Fruit fly (Drosophila melanogaster) whole organism, embryonic: ENCODE measurements around the gene CG31099.

Source experiments
- Awh ChIP-seq: fragments of 200-800 bp; sonication (Bioruptor generic); IDR thresholded peaks from 2 replicates; pipeline ENCODE4, ENCODE4 v1.3.6; 2022; ENCODE audit warnings: missing biosample characterization, missing genetic modification characterization
- CG10147 ChIP-seq: fragments of 200-800 bp; sonication (Bioruptor generic); optimal IDR thresholded peaks from 2 replicates; lab custom pipeline; 2019; ENCODE audit warnings: missing biosample characterization, mild to moderate bottlenecking, missing genetic modification characterization, moderate library complexity
- CG10959 ChIP-seq: fragments of 200-800 bp; sonication (Bioruptor generic); IDR thresholded peaks from 2 replicates; pipeline ENCODE4 v1.3.6; 2022; ENCODE audit warnings: missing biosample characterization, missing genetic modification characterization
- CG11085 ChIP-seq: fragments of 200-800 bp; sonication (Bioruptor generic); IDR thresholded peaks from 2 replicates; pipeline ENCODE4 v1.3.6; 2022; ENCODE audit warnings: missing biosample characterization, missing genetic modification characterization
- CG11504 ChIP-seq: fragments of 200-800 bp; sonication (Bioruptor generic); optimal IDR thresholded peaks from 3 replicates; lab custom pipeline; 2019; ENCODE audit warnings: missing biosample characterization, mild to moderate bottlenecking, missing genetic modification characterization, moderate library complexity
- CG13287 ChIP-seq: fragments of 200-800 bp; sonication (Bioruptor generic); IDR thresholded peaks from 2 replicates; pipeline ENCODE4 v1.3.6; 2022; ENCODE audit warnings: missing biosample characterization, missing genetic modification characterization; ENCODE audit not compliant: partially characterized antibody
- CG15073 ChIP-seq: fragments of 200-800 bp; sonication (Bioruptor generic); optimal IDR thresholded peaks from 2 replicates; lab custom pipeline; 2016; ENCODE audit warnings: missing biosample characterization, missing genetic modification characterization
- CG1792 ChIP-seq: fragments of 200-800 bp; sonication (Bioruptor generic); optimal IDR thresholded peaks from 2 replicates; lab custom pipeline; 2016; ENCODE audit warnings: missing biosample characterization, missing genetic modification characterization
- CG2116 ChIP-seq: fragments of 200-800 bp; sonication (Bioruptor generic); optimal IDR thresholded peaks from 3 replicates; lab custom pipeline; 2018; ENCODE audit warnings: missing biosample characterization, mild to moderate bottlenecking, missing genetic modification characterization
- CG30020 ChIP-seq: fragments of 200-800 bp; optimal IDR thresholded peaks from 2 replicates; lab custom pipeline; 2019; ENCODE audit warnings: missing biosample characterization, mild to moderate bottlenecking, missing genetic modification characterization, moderate library complexity
- CG33557 ChIP-seq: fragments of 200-800 bp; sonication (Bioruptor generic); optimal IDR thresholded peaks from 2 replicates; lab custom pipeline; 2019; ENCODE audit warnings: missing biosample characterization, mild to moderate bottlenecking, missing genetic modification characterization, moderate library complexity
- CG34422 ChIP-seq: fragments of 200-800 bp; sonication (Bioruptor generic); IDR thresholded peaks from 3 replicates; pipeline ENCODE4 v1.3.6; 2022; ENCODE audit warnings: missing biosample characterization, missing genetic modification characterization
- CG4282 ChIP-seq: fragments of 200-800 bp; sonication (Bioruptor generic); optimal IDR thresholded peaks from 2 replicates; lab custom pipeline; 2016; ENCODE audit warnings: missing biosample characterization, missing genetic modification characterization
- CG4360 ChIP-seq: fragments of 200-800 bp; sonication (Bioruptor generic); IDR thresholded peaks from 2 replicates; pipeline ENCODE4 v1.3.6; 2022; ENCODE audit warnings: missing biosample characterization, missing genetic modification characterization
- CG4617 ChIP-seq: fragments of 200-800 bp; sonication (Bioruptor generic); optimal IDR thresholded peaks from 3 replicates; lab custom pipeline; 2016; ENCODE audit warnings: missing biosample characterization, missing genetic modification characterization, borderline replicate concordance
- CG6813 ChIP-seq: fragments of 200-800 bp; sonication (Bioruptor generic); optimal IDR thresholded peaks from 2 replicates; lab custom pipeline; 2017; ENCODE audit warnings: missing biosample characterization, missing genetic modification characterization, mild to moderate bottlenecking, moderate library complexity, missing genetic modification reagents
- CG8478 ChIP-seq: fragments of >200 bp; optimal IDR thresholded peaks from 2 replicates; lab custom pipeline; 2018
- CG9817 ChIP-seq: fragments of 200-800 bp; sonication (Bioruptor generic); optimal IDR thresholded peaks from 2 replicates; lab custom pipeline; 2018; ENCODE audit warnings: missing biosample characterization, mild to moderate bottlenecking, missing genetic modification characterization, moderate library complexity
- CG9876 ChIP-seq: fragments of 200-800 bp; sonication (Bioruptor generic); optimal IDR thresholded peaks from 2 replicates; lab custom pipeline; 2016; ENCODE audit warnings: missing biosample characterization, missing genetic modification characterization
- CHES-1-like ChIP-seq: fragments of 200-800 bp; sonication (Bioruptor generic); optimal IDR thresholded peaks from 2 replicates; lab custom pipeline; 2016; ENCODE audit warnings: missing biosample characterization, missing genetic modification characterization
- D19A ChIP-seq: fragments of 200-800 bp; optimal IDR thresholded peaks from 3 replicates; lab custom pipeline; 2019; ENCODE audit warnings: missing biosample characterization, mild to moderate bottlenecking, missing genetic modification characterization, moderate library complexity
- Dad ChIP-seq: fragments of 200-800 bp; sonication (Bioruptor generic); optimal IDR thresholded peaks from 3 replicates; lab custom pipeline; 2016; ENCODE audit warnings: missing biosample characterization, missing genetic modification characterization
- Deaf1 ChIP-seq: fragments of 200-800 bp; optimal IDR thresholded peaks from 3 replicates; lab custom pipeline; 2019; ENCODE audit warnings: missing biosample characterization, mild to moderate bottlenecking, missing genetic modification characterization, moderate library complexity
- Dip2 ChIP-seq: fragments of 200-800 bp; sonication (Bioruptor generic); IDR thresholded peaks from 2 replicates; pipeline ENCODE4 v1.3.6; 2022; ENCODE audit warnings: missing biosample characterization, missing genetic modification characterization
- Dll ChIP-seq: fragments of 200-800 bp; sonication (Bioruptor generic); IDR thresholded peaks from 4 replicates; pipeline ENCODE4 v1.3.6; 2022; ENCODE audit warnings: missing biosample characterization, missing genetic modification characterization; ENCODE audit not compliant: partially characterized antibody
- Fer2 ChIP-seq: fragments of 200-800 bp; sonication (Bioruptor generic); optimal IDR thresholded peaks from 2 replicates; lab custom pipeline; 2018; ENCODE audit warnings: missing biosample characterization, mild to moderate bottlenecking, missing genetic modification characterization, moderate library complexity
- GATAe ChIP-seq: fragments of 200-800 bp; sonication (Bioruptor generic); conservative IDR thresholded peaks from 2 replicates; pipeline ENCODE4 v1.3.6; 2022; ENCODE audit warnings: missing biosample characterization, missing genetic modification characterization
- Hr51 ChIP-seq, 2 experiments: fragments of 200-800 bp; sonication (Bioruptor generic); optimal IDR thresholded peaks; 2 replicates in 1 of 2; 3 replicates in 1 of 2; lab custom pipeline; 2016 to 2018; ENCODE audit warnings: missing biosample characterization in 2 of 2, missing genetic modification characterization in 2 of 2, mild to moderate bottlenecking in 1 of 2, moderate library complexity in 1 of 2
- MBD-R2 ChIP-seq: fragments of 200-800 bp; sonication (Bioruptor generic); IDR thresholded peaks from 2 replicates; pipeline ENCODE4 v1.3.6; 2022; ENCODE audit warnings: missing biosample characterization, missing genetic modification characterization
- Myb ChIP-seq: fragments of 200-800 bp; sonication (Bioruptor generic); optimal IDR thresholded peaks from 2 replicates; lab custom pipeline; 2016; ENCODE audit warnings: missing biosample characterization, missing genetic modification characterization
- NK7.1 ChIP-seq: fragments of 200-800 bp; sonication (Bioruptor generic); optimal IDR thresholded peaks from 3 replicates; lab custom pipeline; 2016; ENCODE audit warnings: missing biosample characterization, missing genetic modification characterization
- NfI ChIP-seq: fragments of 200-800 bp; sonication (Bioruptor generic); optimal IDR thresholded peaks from 3 replicates; lab custom pipeline; 2018; ENCODE audit warnings: missing biosample characterization, mild to moderate bottlenecking, missing genetic modification characterization, moderate library complexity
- Oli ChIP-seq: fragments of 200-800 bp; sonication (Bioruptor generic); optimal IDR thresholded peaks from 2 replicates; lab custom pipeline; 2018; ENCODE audit warnings: missing biosample characterization, mild to moderate bottlenecking, missing genetic modification characterization, moderate library complexity
- Opbp ChIP-seq: fragments of 200-800 bp; sonication (Bioruptor generic); IDR thresholded peaks from 3 replicates; pipeline ENCODE4 v1.3.6; 2022; ENCODE audit warnings: missing biosample characterization, missing genetic modification characterization; ENCODE audit not compliant: partially characterized antibody
- Poxn ChIP-seq: fragments of 200-800 bp; sonication (Bioruptor generic); IDR thresholded peaks from 2 replicates; pipeline ENCODE4 v1.3.6; 2022; ENCODE audit warnings: missing biosample characterization, missing genetic modification characterization
- Scr ChIP-seq: fragments of 200-800 bp; sonication (Bioruptor generic); IDR thresholded peaks from 2 replicates; pipeline ENCODE4 v1.3.6; 2022; ENCODE audit warnings: missing biosample characterization, missing genetic modification characterization; ENCODE audit not compliant: partially characterized antibody
- Six4 ChIP-seq: fragments of 200-800 bp; sonication (Bioruptor generic); optimal IDR thresholded peaks from 2 replicates; lab custom pipeline; 2016; ENCODE audit warnings: missing biosample characterization, missing genetic modification characterization
- Xrp1 ChIP-seq: fragments of 200-800 bp; sonication (Bioruptor generic); IDR thresholded peaks from 2 replicates; pipeline ENCODE4 v1.3.6; 2022; ENCODE audit warnings: missing biosample characterization, missing genetic modification characterization
- ase ChIP-seq: fragments of 200-800 bp; sonication (Bioruptor generic); IDR thresholded peaks from 3 replicates; pipeline ENCODE4 v1.3.6; 2022; ENCODE audit warnings: missing biosample characterization, missing genetic modification characterization
- bab2 ChIP-seq: fragments of 200-800 bp; sonication (Bioruptor generic); optimal IDR thresholded peaks from 2 replicates; lab custom pipeline; 2016; ENCODE audit warnings: missing biosample characterization, missing genetic modification characterization
- bcd ChIP-seq: fragments of 200-800 bp; sonication (Bioruptor generic); optimal IDR thresholded peaks from 2 replicates; lab custom pipeline; 2017; ENCODE audit warnings: missing biosample characterization, mild to moderate bottlenecking, missing genetic modification characterization
- bowl ChIP-seq: fragments of 200-800 bp; sonication (Bioruptor generic); IDR thresholded peaks from 2 replicates; pipeline ENCODE4 v1.3.6; 2022; ENCODE audit warnings: missing biosample characterization, missing genetic modification characterization
- corto ChIP-seq: fragments of 200-800 bp; sonication (Bioruptor generic); optimal IDR thresholded peaks from 2 replicates; lab custom pipeline; 2016; ENCODE audit warnings: missing biosample characterization, mild to moderate bottlenecking, missing genetic modification characterization, moderate library complexity
- exex ChIP-seq: fragments of 200-800 bp; sonication (Bioruptor generic); optimal IDR thresholded peaks from 4 replicates; lab custom pipeline; 2018; ENCODE audit warnings: missing biosample characterization, mild to moderate bottlenecking, missing genetic modification characterization, moderate library complexity
- fd102C ChIP-seq: fragments of 200-800 bp; sonication (Bioruptor generic); optimal IDR thresholded peaks from 2 replicates; lab custom pipeline; 2018; ENCODE audit warnings: missing biosample characterization, mild to moderate bottlenecking, missing genetic modification characterization, moderate library complexity
- gsb-n ChIP-seq: fragments of 200-800 bp; sonication (Bioruptor generic); optimal IDR thresholded peaks from 3 replicates; lab custom pipeline; 2018; ENCODE audit warnings: missing biosample characterization, mild to moderate bottlenecking, missing genetic modification characterization
- her ChIP-seq: fragments of 200-800 bp; sonication (Bioruptor generic); optimal IDR thresholded peaks from 2 replicates; lab custom pipeline; 2016; ENCODE audit warnings: missing biosample characterization, missing genetic modification characterization
- insv ChIP-seq, 2 experiments: fragments of 200-800 bp; sonication (Bioruptor generic); optimal IDR thresholded peaks; 3 replicates each; lab custom pipeline; 2016 to 2018; ENCODE audit warnings: missing biosample characterization in 2 of 2, missing genetic modification characterization in 2 of 2
- jigr1 ChIP-seq: fragments of 200-800 bp; sonication (Bioruptor generic); IDR thresholded peaks from 3 replicates; pipeline ENCODE4 v1.3.6; 2022; ENCODE audit warnings: missing biosample characterization, missing genetic modification characterization
- jing ChIP-seq: fragments of 200-800 bp; sonication (Bioruptor generic); optimal IDR thresholded peaks from 2 replicates; lab custom pipeline; 2018; ENCODE audit warnings: missing biosample characterization, mild to moderate bottlenecking, missing genetic modification characterization
- yki ChIP-seq: fragments of >200 bp; optimal IDR thresholded peaks from 3 replicates; lab custom pipeline; 2018

CG31099 gene

DNA sequence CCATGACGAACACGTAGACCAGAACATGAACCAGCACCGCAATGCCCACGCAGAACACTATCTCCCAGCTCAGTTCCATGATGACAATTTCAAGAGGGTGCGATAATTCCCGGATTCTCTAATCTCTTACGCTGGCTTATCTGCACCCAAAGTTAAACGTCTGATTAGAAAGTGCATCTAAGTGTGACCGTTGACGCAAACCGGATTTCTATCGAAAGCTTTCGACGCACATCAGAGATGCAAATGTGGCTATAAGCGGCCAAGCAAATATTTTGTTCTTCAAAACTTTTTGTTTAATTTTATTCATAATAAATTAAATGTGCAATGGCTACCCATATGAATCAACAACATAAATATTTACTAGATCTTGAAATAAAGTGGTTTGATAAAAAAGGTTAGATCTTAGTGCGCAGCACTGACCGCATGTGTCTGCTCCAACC, 48.4 kb downstream of the CG31099 start, which contains the start of the genes Kdsr and CG11858 (continued):
- TF ChIP-seq CG15073 (GFP tag; lab: Kevin White, UChicago): no peak
- TF ChIP-seq CG6813 (GFP tag; lab: Kevin White, UChicago): no peak
- TF ChIP-seq CG4360: no peak
- no peak for TF ChIP-seq gsb-n (tag; lab: Kevin White, UChicago)
- peak; percentile 30 for TF ChIP-seq her
- TF ChIP-seq corto (GFP tag; lab: Kevin White, UChicago): no peak
- no peak for TF ChIP-seq D19A (tag; lab: Kevin White, UChicago)
- TF ChIP-seq CG13287 (GFP tag; lab: Robert Waterston, UW): peak; percentile 64; the same call in 1 of the 2 replicates
- TF ChIP-seq Fer2 (tag; lab: Kevin White, UChicago): peak; percentile 21
- TF ChIP-seq bcd (GFP tag; lab: Kevin White, UChicago): no peak
- TF ChIP-seq CG34422 (GFP tag; lab: Robert Waterston, UW): peak; percentile 70; the same call in 2 of the 3 replicates
- TF ChIP-seq CG33557: peak; percentile 26
- peak; percentile 40 for TF ChIP-seq NfI (GFP tag; lab: Kevin White, UChicago)
- peak; percentile 51 for TF ChIP-seq Myb (GFP tag; lab: Kevin White, UChicago)
- TF ChIP-seq NK7.1: no peak
- TF ChIP-seq ase (GFP tag; lab: Robert Waterston, UW): peak; percentile 45; the same call in 1 of the 3 replicates
- peak; percentile 86 for TF ChIP-seq MBD-R2 (GFP tag; lab: Robert Waterston, UW)
- no peak for TF ChIP-seq jing (GFP tag; lab: Kevin White, UChicago)
- peak; percentile 30 for TF ChIP-seq CG4617 (GFP tag; lab: Kevin White, UChicago)
- peak; percentile 40 for TF ChIP-seq CG1792
- no peak for TF ChIP-seq Awh (GFP tag; lab: Robert Waterston, UW)
- no peak for TF ChIP-seq Deaf1
- TF ChIP-seq Scr (GFP tag; lab: Robert Waterston, UW): peak; percentile 40
- TF ChIP-seq Dad (GFP tag; lab: Kevin White, UChicago): peak; percentile 60
- TF ChIP-seq yki: no peak
- no peak for TF ChIP-seq Six4 (GFP tag; lab: Kevin White, UChicago)
- TF ChIP-seq Opbp (GFP tag; lab: Robert Waterston, UW): no peak
- peak; percentile 46 for TF ChIP-seq CG30020 (tag; lab: Kevin White, UChicago)
- peak; percentile 41 for TF ChIP-seq CHES-1-like
- TF ChIP-seq CG8478 (lab: Kevin White, UChicago): no peak
- no peak for TF ChIP-seq CG9876 (GFP tag; lab: Kevin White, UChicago)
- TF ChIP-seq Dip2 (GFP tag; lab: Robert Waterston, UW): no peak
- peak; percentile 46 for TF ChIP-seq Oli (tag; lab: Kevin White, UChicago)
- TF ChIP-seq bab2 (GFP tag; lab: Kevin White, UChicago): peak; percentile 40
- TF ChIP-seq CG11504 (tag; lab: Kevin White, UChicago): no peak
- peak; percentile 63 for TF ChIP-seq CG10147
- peak; percentile 76 for TF ChIP-seq Xrp1
- no peak for TF ChIP-seq CG11085
- peak; percentile 45; the same call in 1 of the 4 replicates for TF ChIP-seq Dll (GFP tag; lab: Robert Waterston, UW)
- TF ChIP-seq fd102C: no peak
- no peak for TF ChIP-seq CG4282 (GFP tag; lab: Kevin White, UChicago)
- peak; percentile 65 for TF ChIP-seq CG9817 (tag; lab: Kevin White, UChicago)
- no peak for TF ChIP-seq jigr1 (GFP tag; lab: Robert Waterston, UW)
- no peak for TF ChIP-seq bowl (GFP tag; lab: Robert Waterston, UW)
- TF ChIP-seq Poxn: no peak
- peak; percentile 63 for TF ChIP-seq CG2116
- peak in 1 of 2 experiments; percentile 56 for TF ChIP-seq Hr51 (GFP tag; optimal IDR thresholded peaks at IDR 0.05; lab: Kevin White, UChicago)
- peak in 1 of 2 experiments; percentile 81 for TF ChIP-seq insv (GFP tag; optimal IDR thresholded peaks at IDR 0.05; lab: Kevin White, UChicago)
- TF ChIP-seq CG10959 (GFP tag; lab: Robert Waterston, UW): 0 out of 2 replicates have a peak, but pooled peaks have one; percentile 34
- TF ChIP-seq exex (tag; lab: Kevin White, UChicago): peak; percentile 63
- TF ChIP-seq GATAe (GFP tag; lab: Robert Waterston, UW): peak; percentile 61
